Worm (Caenorhabditis elegans) whole organism, L4 larva: ENCODE results near the gene F12F6.1.
A peak's percentile ranks its signal among the peaks of the same experiment; 100 is the strongest.

ENCODE experiments used
- F37D6.2 ChIP-seq: sonication (generic microtip); optimal IDR thresholded peaks from 2 replicates; lab custom pipeline; 2016; ENCODE audit warnings: mild to moderate bottlenecking, missing genetic modification characterization, missing compliant biosample characterization
- F44E2.7 ChIP-seq: fragments of 200-800 bp; sonication (Bioruptor generic); IDR thresholded peaks from 2 replicates; pipeline ENCODE4 v2.1.2; 2022; ENCODE audit warnings: missing genetic modification characterization, missing compliant biosample characterization
- R02D3.7 ChIP-seq: fragments of 150-350 bp; sonication (generic microtip); optimal IDR thresholded peaks from 3 replicates; lab custom pipeline; 2014; ENCODE audit warnings: missing biosample characterization, missing genetic modification characterization
- T20F7.1 ChIP-seq: fragments of 200-800 bp; sonication (Bioruptor generic); optimal IDR thresholded peaks from 2 replicates; lab custom pipeline; 2018; ENCODE audit warnings: mild to moderate bottlenecking, missing genetic modification characterization, missing compliant biosample characterization
- T26A8.4 ChIP-seq: fragments of 200-800 bp; sonication (Bioruptor generic); IDR thresholded peaks from 2 replicates; pipeline ENCODE4 v1.3.6; 2022; ENCODE audit warnings: missing genetic modification characterization, missing compliant biosample characterization
- Y48G9A.11 ChIP-seq: fragments of 200-800 bp; sonication (Bioruptor generic); IDR thresholded peaks from 2 replicates; pipeline ENCODE4 v1.3.6; 2022; ENCODE audit warnings: missing genetic modification reagents, missing genetic modification characterization, missing compliant biosample characterization
- ZK337.2 ChIP-seq: fragments of 200-800 bp; sonication (Bioruptor generic); IDR thresholded peaks from 2 replicates; pipeline ENCODE4 v1.3.6; 2022; ENCODE audit warnings: missing genetic modification reagents, missing genetic modification characterization, missing compliant biosample characterization
- ama-1 ChIP-seq: fragments of 150-350 bp; optimal IDR thresholded peaks from 2 replicates; lab custom pipeline; 2014; ENCODE audit warnings: inconsistent platforms, mixed read lengths
- arid-1 ChIP-seq: fragments of 200-800 bp; sonication (Bioruptor generic); conservative IDR thresholded peaks from 2 replicates; pipeline ENCODE4 v1.3.6; 2022; ENCODE audit warnings: missing genetic modification reagents, missing genetic modification characterization, missing compliant biosample characterization
- attf-4 ChIP-seq: sonication (generic microtip); optimal IDR thresholded peaks from 3 replicates; lab custom pipeline; 2017; ENCODE audit warnings: missing biosample characterization, missing genetic modification characterization
- ceh-82 ChIP-seq: sonication (generic microtip); optimal IDR thresholded peaks from 2 replicates; lab custom pipeline; 2017; ENCODE audit warnings: missing biosample characterization, missing genetic modification characterization
- daf-16 ChIP-seq, 3 experiments: sonication (generic microtip); optimal IDR thresholded peaks; 2 replicates each; lab custom pipeline; 2016 to 2017; ENCODE audit warnings: missing genetic modification characterization in 3 of 3, missing genetic modification reagents in 3 of 3, mild to moderate bottlenecking in 2 of 3, missing compliant biosample characterization in 2 of 3, missing biosample characterization in 1 of 3, moderate library complexity in 1 of 3
- daf-19 ChIP-seq: fragments of 200-800 bp; sonication (Bioruptor generic); conservative IDR thresholded peaks from 2 replicates; pipeline ENCODE4 v1.3.6; 2022; ENCODE audit warnings: missing genetic modification characterization, missing compliant biosample characterization
- dmd-9 ChIP-seq: fragments of 200-800 bp; sonication (Bioruptor generic); IDR thresholded peaks from 2 replicates; pipeline ENCODE4 v1.3.6; 2022; ENCODE audit warnings: missing genetic modification reagents, missing genetic modification characterization, missing compliant biosample characterization
- gei-8 ChIP-seq: fragments of 200-800 bp; sonication (Bioruptor generic); optimal IDR thresholded peaks from 2 replicates; lab custom pipeline; 2018; ENCODE audit warnings: mild to moderate bottlenecking, missing genetic modification characterization, missing compliant biosample characterization
- hlh-11 ChIP-seq: fragments of 200-800 bp; sonication (Bioruptor generic); optimal IDR thresholded peaks from 2 replicates; lab custom pipeline; 2018; ENCODE audit warnings: mild to moderate bottlenecking, missing genetic modification characterization, missing compliant biosample characterization
- hlh-30 ChIP-seq: sonication (generic microtip); optimal IDR thresholded peaks from 2 replicates; lab custom pipeline; 2017; ENCODE audit warnings: antibody characterized with exemption, mild to moderate bottlenecking, missing genetic modification characterization, missing compliant biosample characterization; ENCODE audit not compliant: insufficient read depth
- lim-7 ChIP-seq: fragments of 200-800 bp; sonication (Bioruptor generic); IDR thresholded peaks from 2 replicates; pipeline ENCODE4 v1.3.6; 2022; ENCODE audit warnings: missing genetic modification characterization, missing compliant biosample characterization
- lin-1 ChIP-seq: fragments of 200-800 bp; sonication (Bioruptor generic); IDR thresholded peaks from 2 replicates; pipeline ENCODE4 v1.3.6; 2022; ENCODE audit warnings: missing genetic modification reagents, missing genetic modification characterization, missing compliant biosample characterization
- lin-13 ChIP-seq: fragments of 150-350 bp; optimal IDR thresholded peaks from 2 replicates; lab custom pipeline; 2014; ENCODE audit warnings: missing biosample characterization, missing genetic modification reagents, missing genetic modification characterization
- lin-38 ChIP-seq: fragments of 200-800 bp; sonication (Bioruptor generic); IDR thresholded peaks from 2 replicates; pipeline ENCODE4 v1.3.6; 2022; ENCODE audit warnings: missing genetic modification reagents, missing genetic modification characterization, missing compliant biosample characterization
- lin-39 ChIP-seq: fragments of 150-350 bp; optimal IDR thresholded peaks from 2 replicates; lab custom pipeline; 2014; ENCODE audit warnings: missing biosample characterization, missing genetic modification reagents, missing genetic modification characterization
- lir-3 ChIP-seq: sonication (generic microtip); optimal IDR thresholded peaks from 2 replicates; lab custom pipeline; 2016; ENCODE audit warnings: mild to moderate bottlenecking, missing genetic modification characterization, missing compliant biosample characterization
- madf-5 ChIP-seq, 2 experiments: fragments of 200-800 bp; sonication (Bioruptor generic); IDR thresholded peaks; 2 replicates each; pipeline ENCODE4 v1.3.6; 2022; ENCODE audit warnings: missing compliant biosample characterization in 2 of 2, missing genetic modification characterization in 2 of 2
- madf-9 ChIP-seq: fragments of 200-800 bp; sonication (Bioruptor generic); conservative IDR thresholded peaks from 2 replicates; pipeline ENCODE4 v1.3.6; 2022; ENCODE audit warnings: missing genetic modification reagents, missing genetic modification characterization, missing compliant biosample characterization
- mdt-29 ChIP-seq: fragments of 200-800 bp; sonication (Bioruptor generic); IDR thresholded peaks from 2 replicates; pipeline ENCODE4 v1.3.6; 2022; ENCODE audit warnings: missing genetic modification reagents, missing genetic modification characterization, missing compliant biosample characterization
- mes-2 ChIP-seq: sonication (generic microtip); optimal IDR thresholded peaks from 2 replicates; lab custom pipeline; 2016; ENCODE audit warnings: missing genotype, mild to moderate bottlenecking, missing genetic modification characterization, missing compliant biosample characterization; ENCODE audit not compliant: poor library complexity, severe bottlenecking
- nhr-102 ChIP-seq: sonication (generic microtip); optimal IDR thresholded peaks from 2 replicates; lab custom pipeline; 2016; ENCODE audit warnings: mild to moderate bottlenecking, missing genetic modification characterization, moderate library complexity, missing compliant biosample characterization
- nhr-48 ChIP-seq: sonication (generic microtip); optimal IDR thresholded peaks from 2 replicates; lab custom pipeline; 2016; ENCODE audit warnings: mild to moderate bottlenecking, missing genetic modification characterization, missing compliant biosample characterization
- nhr-6 ChIP-seq: fragments of 150-350 bp; optimal IDR thresholded peaks from 2 replicates; lab custom pipeline; 2014; ENCODE audit warnings: missing biosample characterization, missing genetic modification characterization
- nhr-76 ChIP-seq: fragments of 150-350 bp; optimal IDR thresholded peaks from 2 replicates; lab custom pipeline; 2014; ENCODE audit warnings: missing biosample characterization, missing genetic modification characterization
- nhr-77 ChIP-seq: fragments of 150-350 bp; optimal IDR thresholded peaks from 2 replicates; lab custom pipeline; 2014; ENCODE audit warnings: missing biosample characterization, missing genetic modification characterization
- pha-4 ChIP-seq, 2 experiments: fragments of 150-350 bp in 1 of 2; fragments of 200-800 bp in 1 of 2; sonication (Bioruptor generic) in 1 of 2; IDR thresholded peaks in 1 of 2; optimal IDR thresholded peaks in 1 of 2; 2 replicates each; pipeline versions ENCODE4 v1.3.6 to Lab custom; 2014 to 2022; ENCODE audit warnings: missing genetic modification characterization in 2 of 2, missing genetic modification reagents in 2 of 2, missing biosample characterization in 1 of 2, missing compliant biosample characterization in 1 of 2
- php-3 ChIP-seq: fragments of 200-800 bp; sonication (Bioruptor generic); IDR thresholded peaks from 2 replicates; pipeline ENCODE4 v1.3.6; 2022; ENCODE audit warnings: missing genetic modification reagents, missing genetic modification characterization, missing compliant biosample characterization
- rbr-2 ChIP-seq: sonication (generic microtip); optimal IDR thresholded peaks from 2 replicates; lab custom pipeline; 2016; ENCODE audit warnings: missing genotype, missing genetic modification characterization, missing compliant biosample characterization
- saeg-2 ChIP-seq: fragments of 200-800 bp; sonication (Bioruptor generic); IDR thresholded peaks from 2 replicates; pipeline ENCODE4 v1.3.6; 2022; ENCODE audit warnings: missing genetic modification reagents, missing genetic modification characterization, missing compliant biosample characterization
- snpc-4 ChIP-seq: fragments of 150-350 bp; optimal IDR thresholded peaks from 2 replicates; lab custom pipeline; 2014; ENCODE audit warnings: missing biosample characterization, missing genetic modification characterization
- spr-1 ChIP-seq: sonication (generic microtip); optimal IDR thresholded peaks from 2 replicates; lab custom pipeline; 2016; ENCODE audit warnings: mild to moderate bottlenecking, missing genetic modification characterization, missing compliant biosample characterization
- spr-3 ChIP-seq: fragments of 200-800 bp; sonication (Bioruptor generic); optimal IDR thresholded peaks from 2 replicates; lab custom pipeline; 2018; ENCODE audit warnings: mild to moderate bottlenecking, missing genetic modification characterization, missing compliant biosample characterization
- tra-1 ChIP-seq: fragments of 200-800 bp; sonication (Bioruptor generic); IDR thresholded peaks from 2 replicates; pipeline ENCODE4 v1.3.6; 2022; ENCODE audit warnings: missing genetic modification reagents, missing genetic modification characterization, missing compliant biosample characterization
- unc-39 ChIP-seq: sonication (generic microtip); optimal IDR thresholded peaks from 2 replicates; lab custom pipeline; 2017; ENCODE audit warnings: missing biosample characterization, missing genetic modification characterization
- vab-7 ChIP-seq: fragments of 200-800 bp; sonication (Bioruptor generic); IDR thresholded peaks from 2 replicates; pipeline ENCODE4 v1.3.6; 2022; ENCODE audit warnings: missing genetic modification reagents, missing genetic modification characterization, missing compliant biosample characterization
- zfp-2 ChIP-seq: sonication (generic microtip); optimal IDR thresholded peaks from 2 replicates; lab custom pipeline; 2016; ENCODE audit warnings: mild to moderate bottlenecking, missing genetic modification characterization, missing compliant biosample characterization
- zfp-3 ChIP-seq: fragments of 200-800 bp; sonication (Bioruptor generic); conservative IDR thresholded peaks from 2 replicates; pipeline ENCODE4 v1.3.6; 2022; ENCODE audit warnings: missing genetic modification reagents, missing genetic modification characterization, missing compliant biosample characterization
- zip-2 ChIP-seq: fragments of 150-350 bp; optimal IDR thresholded peaks from 2 replicates; lab custom pipeline; 2014; ENCODE audit warnings: missing biosample characterization, missing genetic modification characterization
- ztf-11 ChIP-seq: fragments of 150-350 bp; optimal IDR thresholded peaks from 2 replicates; lab custom pipeline; 2014; ENCODE audit warnings: missing biosample characterization, missing genetic modification characterization
- ztf-7 ChIP-seq: fragments of 150-350 bp; optimal IDR thresholded peaks from 2 replicates; lab custom pipeline; 2014; ENCODE audit warnings: missing biosample characterization, missing genetic modification characterization

F12F6.1 gene

ce11 chrIV:11592820-11593219 is 9.1 kb downstream of the F12F6.1 start (continued):
- TF ChIP-seq daf-16 (GFP tag; optimal IDR thresholded peaks at IDR 0.05; lab: Kevin White, UChicago) (no peak), daf-16 (tag; optimal IDR thresholded peaks at IDR 0.05; lab: Kevin White, UChicago) (peak; percentile 19), attf-4 (tag; lab: Kevin White, UChicago) (no peak), ztf-11 (no peak)

- no peak for TF ChIP-seq Y48G9A.11
- TF ChIP-seq ztf-7: peak; percentile 62
- TF ChIP-seq lin-1 (GFP tag; lab: Robert Waterston, UW): no peak; the same call in 1 of the 2 replicates
- TF ChIP-seq mdt-29 (GFP tag; lab: Robert Waterston, UW): no peak; the same call in 1 of the 2 replicates
- peak; percentile 68 for TF ChIP-seq F37D6.2 (tag; lab: Kevin White, UChicago)
- TF ChIP-seq gei-8 (GFP tag; lab: Kevin White, UChicago): peak; percentile 59
- peak; percentile 30; the same call in 1 of the 2 replicates for TF ChIP-seq pha-4 (GFP tag; IDR thresholded peaks at IDR 0.05; lab: Robert Waterston, UW)
- peak; percentile 62 for TF ChIP-seq pha-4 (tag; optimal IDR thresholded peaks at IDR 0.05; lab: Kevin White, UChicago)
- no peak for TF ChIP-seq R02D3.7
- peak; percentile 17 for TF ChIP-seq nhr-77 (tag; lab: Kevin White, UChicago)
- TF ChIP-seq ama-1 (lab: Kevin White, UChicago): no peak
- TF ChIP-seq tra-1 (GFP tag; lab: Robert Waterston, UW): peak; percentile 72
- no peak for TF ChIP-seq lin-13 (GFP tag; lab: Kevin White, UChicago)
- TF ChIP-seq nhr-48 (tag; lab: Kevin White, UChicago): peak; percentile 65
- TF ChIP-seq spr-1 (tag; lab: Kevin White, UChicago): peak; percentile 55
- TF ChIP-seq dmd-9 (GFP tag; lab: Robert Waterston, UW): peak; percentile 33; the same call in 1 of the 2 replicates
- no peak for TF ChIP-seq vab-7 (GFP tag; lab: Robert Waterston, UW)
- TF ChIP-seq nhr-76 (tag; lab: Kevin White, UChicago): no peak
- no peak for TF ChIP-seq F44E2.7 (GFP tag; lab: Robert Waterston, UW)
- TF ChIP-seq lim-7 (GFP tag; lab: Robert Waterston, UW): peak; percentile 71; the same call in 1 of the 2 replicates
- peak; percentile 62 for TF ChIP-seq daf-19 (GFP tag; lab: Robert Waterston, UW)
- TF ChIP-seq rbr-2 (tag; lab: Kevin White, UChicago): peak; percentile 86
- TF ChIP-seq zfp-3 (GFP tag; lab: Robert Waterston, UW): peak; percentile 58; the same call in 1 of the 2 replicates
- no peak for TF ChIP-seq spr-3 (GFP tag; lab: Kevin White, UChicago)
- no peak for TF ChIP-seq ceh-82 (tag; lab: Kevin White, UChicago)
- no peak for TF ChIP-seq lin-39 (tag; lab: Kevin White, UChicago)
- TF ChIP-seq hlh-11 (tag; lab: Kevin White, UChicago): peak; percentile 95
- TF ChIP-seq unc-39 (tag; lab: Kevin White, UChicago): no peak
- no peak for TF ChIP-seq snpc-4 (tag; lab: Kevin White, UChicago)
- no peak for TF ChIP-seq lir-3
- TF ChIP-seq T26A8.4: peak; percentile 74
- TF ChIP-seq T20F7.1 (GFP tag; lab: Kevin White, UChicago): peak; percentile 79
- peak; percentile 34 for TF ChIP-seq nhr-102
- peak; percentile 83 for TF ChIP-seq mes-2 (tag; lab: Kevin White, UChicago)
- no peak for TF ChIP-seq zip-2 (tag; lab: Kevin White, UChicago)
- no peak for TF ChIP-seq madf-5 (GFP tag; IDR thresholded peaks at IDR 0.05; lab: Robert Waterston, UW)
- TF ChIP-seq saeg-2: no peak
- no peak; the same call in 1 of the 2 replicates for TF ChIP-seq madf-9
- TF ChIP-seq lin-38 (GFP tag; lab: Robert Waterston, UW): peak; percentile 67
- peak; percentile 77 for TF ChIP-seq php-3 (GFP tag; lab: Robert Waterston, UW)
- peak; percentile 69 for TF ChIP-seq nhr-6 (tag; lab: Kevin White, UChicago)
- TF ChIP-seq ZK337.2: peak; percentile 65; the same call in 1 of the 2 replicates
- peak; percentile 73 for TF ChIP-seq arid-1 (GFP tag; lab: Robert Waterston, UW)
- TF ChIP-seq hlh-30 (tag; lab: Kevin White, UChicago): peak; percentile 94
- peak; percentile 67 for TF ChIP-seq zfp-2 (tag; lab: Kevin White, UChicago)
These were observed 9.8 kb downstream of the F12F6.1 start, which contains the start of gene F40F11.3 for ce11 chrIV:11593415-11594190. Gene F40F11.3 (minus strand): TSS chrIV:11594003.
